Fruit fly (Drosophila melanogaster) whole organism: ENCODE data around the gene ppk21.

Experiments
- CG8478 ChIP-seq: fragments of >200 bp; optimal IDR thresholded peaks from 2 replicates; lab custom pipeline; 2018; ENCODE audit warnings: inconsistent platforms
- Dll ChIP-seq: fragments of >200 bp; optimal IDR thresholded peaks from 2 replicates; lab custom pipeline; 2017
- EcR ChIP-seq, 2 experiments: fragments of >200 bp; optimal IDR thresholded peaks; 2 replicates each; lab custom pipeline; 2017; ENCODE audit warnings: missing biosample characterization in 2 of 2, missing genetic modification characterization in 2 of 2, missing genetic modification reagents in 2 of 2
- pan ChIP-seq: fragments of >200 bp; optimal IDR thresholded peaks from 2 replicates; lab custom pipeline; 2017
- usp ChIP-seq: fragments of >200 bp; optimal IDR thresholded peaks from 2 replicates; lab custom pipeline; 2017; ENCODE audit warnings: missing biosample characterization, missing genetic modification characterization, mixed read lengths

- TF ChIP-seq usp (GFP tag; lab: Kevin White, UChicago) (no peak), CG8478 (no peak), pan (no peak), EcR (GFP tag; optimal IDR thresholded peaks at IDR 0.05; lab: Kevin White, UChicago) (no peak), Dll (lab: Kevin White, UChicago) (no peak)
Observed at dm6 chr3R:29668777-29669176, 4.2 kb downstream of the ppk21 start, which contains the start of the genes ppk20 and ppk30.
